Worm (Caenorhabditis elegans) whole organism, late embryonic: ENCODE results near the gene R10E4.9.

Experiments
- F13H6.1 ChIP-seq: sonication (generic microtip); optimal IDR thresholded peaks from 2 replicates; lab custom pipeline; 2016; ENCODE audit warnings: missing genetic modification characterization, missing compliant biosample characterization
- unc-86 ChIP-seq: sonication (generic microtip); optimal IDR thresholded peaks from 2 replicates; lab custom pipeline; 2016; ENCODE audit warnings: missing genetic modification characterization, missing compliant biosample characterization

DNA sequence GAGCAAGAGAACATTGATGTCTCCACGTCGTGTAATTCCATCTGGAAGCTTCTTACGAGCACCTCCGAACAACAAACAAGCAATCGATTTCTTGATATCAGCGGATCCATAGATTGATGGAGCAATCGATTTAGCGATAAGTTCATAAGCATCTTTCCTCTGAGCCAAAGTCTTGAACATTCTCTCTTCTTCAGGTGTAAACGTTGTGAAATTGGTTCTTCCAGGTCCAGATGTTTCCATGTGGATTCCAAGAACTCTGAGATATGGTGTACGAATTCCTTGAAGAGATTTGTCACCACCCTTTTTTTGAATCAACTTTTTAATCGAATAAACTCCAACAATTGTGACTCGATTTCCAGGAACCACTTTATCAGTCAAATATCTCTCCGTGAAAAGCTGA, 12.2 kb downstream of the R10E4.9 start:
- no peak for TF ChIP-seq unc-86 (tag; lab: Kevin White, UChicago)
- TF ChIP-seq F13H6.1 = no peak
